Worm (Caenorhabditis elegans) whole organism, young adult: ENCODE measurements around the gene rrf-3.

Experiments used
- B0336.3 ChIP-seq: fragments of 200-800 bp; sonication (Bioruptor generic); IDR thresholded peaks from 2 replicates; pipeline ENCODE4 v1.3.6; 2022; ENCODE audit warnings: missing genetic modification characterization, missing compliant biosample characterization
- C17E4.6 ChIP-seq: fragments of 200-800 bp; sonication (Bioruptor generic); IDR thresholded peaks from 2 replicates; pipeline ENCODE4 v1.3.6; 2022; ENCODE audit warnings: missing genetic modification reagents, missing genetic modification characterization, missing compliant biosample characterization
- F23B12.7 ChIP-seq: sonication (generic microtip); optimal IDR thresholded peaks from 2 replicates; lab custom pipeline; 2017; ENCODE audit warnings: missing genetic modification characterization, mild to moderate bottlenecking, missing compliant biosample characterization, antibody characterized with exemption, moderate library complexity; ENCODE audit not compliant: insufficient read depth
- F33H1.4 ChIP-seq: fragments of 200-800 bp; sonication (Bioruptor generic); IDR thresholded peaks from 2 replicates; pipeline ENCODE4 v1.3.6; 2022; ENCODE audit warnings: missing genetic modification reagents, missing genetic modification characterization, missing compliant biosample characterization
- F37B4.10 ChIP-seq: fragments of 200-800 bp; sonication (Bioruptor generic); IDR thresholded peaks from 2 replicates; pipeline ENCODE4 v1.3.6; 2022; ENCODE audit warnings: missing genetic modification characterization, missing compliant biosample characterization
- K12H6.12 ChIP-seq: fragments of 200-800 bp; sonication (Bioruptor generic); optimal IDR thresholded peaks from 2 replicates; lab custom pipeline; 2018; ENCODE audit warnings: mild to moderate bottlenecking, missing genetic modification characterization, missing compliant biosample characterization
- T26A5.8 ChIP-seq: sonication (generic microtip); optimal IDR thresholded peaks from 2 replicates; lab custom pipeline; 2016; ENCODE audit warnings: missing genetic modification characterization, missing compliant biosample characterization
- bed-2 ChIP-seq: fragments of 200-800 bp; sonication (Bioruptor generic); IDR thresholded peaks from 2 replicates; pipeline ENCODE4 v1.3.6; 2022; ENCODE audit warnings: missing genetic modification reagents, missing genetic modification characterization, missing compliant biosample characterization
- cebp-2 ChIP-seq: fragments of 200-800 bp; sonication (Bioruptor generic); IDR thresholded peaks from 2 replicates; pipeline ENCODE4 v1.3.6; 2022; ENCODE audit warnings: missing genetic modification characterization, missing compliant biosample characterization
- die-1 ChIP-seq: sonication (generic microtip); optimal IDR thresholded peaks from 2 replicates; lab custom pipeline; 2016; ENCODE audit warnings: missing genotype, mild to moderate bottlenecking, missing genetic modification characterization, missing compliant biosample characterization
- dpff-1 ChIP-seq: sonication (generic microtip); optimal IDR thresholded peaks from 2 replicates; lab custom pipeline; 2017; ENCODE audit warnings: mild to moderate bottlenecking, missing genetic modification characterization, missing compliant biosample characterization
- dpl-1 ChIP-seq: fragments of 150-350 bp; optimal IDR thresholded peaks from 2 replicates; lab custom pipeline; 2014; ENCODE audit warnings: missing biosample characterization, missing genetic modification reagents, missing genetic modification characterization
- efl-1 ChIP-seq: fragments of 150-350 bp; optimal IDR thresholded peaks from 2 replicates; lab custom pipeline; 2014; ENCODE audit warnings: missing biosample characterization, missing genetic modification reagents, missing genetic modification characterization
- egl-18 ChIP-seq: fragments of 200-800 bp; sonication (Bioruptor generic); IDR thresholded peaks from 2 replicates; pipeline ENCODE4 v1.3.6; 2022; ENCODE audit warnings: missing genetic modification reagents, missing genetic modification characterization, missing compliant biosample characterization
- egrh-3 ChIP-seq: fragments of 200-800 bp; sonication (Bioruptor generic); IDR thresholded peaks from 2 replicates; pipeline ENCODE4 v1.3.6; 2022; ENCODE audit warnings: missing genetic modification reagents, missing genetic modification characterization, missing compliant biosample characterization
- ekl-4 ChIP-seq: fragments of 200-800 bp; sonication (Bioruptor generic); IDR thresholded peaks from 2 replicates; pipeline ENCODE4 v1.3.6; 2022; ENCODE audit warnings: missing genetic modification reagents, missing genetic modification characterization, missing compliant biosample characterization
- gei-17 ChIP-seq: fragments of 200-800 bp; sonication (Bioruptor generic); optimal IDR thresholded peaks from 2 replicates; lab custom pipeline; 2018; ENCODE audit warnings: mild to moderate bottlenecking, missing genetic modification characterization, missing compliant biosample characterization
- hlh-12 ChIP-seq: sonication (generic microtip); optimal IDR thresholded peaks from 2 replicates; lab custom pipeline; 2016; ENCODE audit warnings: missing genetic modification characterization, missing compliant biosample characterization
- hlh-26 ChIP-seq: fragments of 200-800 bp; sonication (Bioruptor generic); conservative IDR thresholded peaks from 2 replicates; pipeline ENCODE4 v1.3.6; 2022; ENCODE audit warnings: missing genetic modification reagents, missing genetic modification characterization, missing compliant biosample characterization
- hmg-1.2 ChIP-seq: fragments of 200-800 bp; sonication (Bioruptor generic); IDR thresholded peaks from 2 replicates; pipeline ENCODE4 v1.3.6; 2022; ENCODE audit warnings: missing genetic modification reagents, missing genetic modification characterization, missing compliant biosample characterization
- hmg-20 ChIP-seq: fragments of 200-800 bp; sonication (Bioruptor generic); IDR thresholded peaks from 2 replicates; pipeline ENCODE4 v1.3.6; 2022; ENCODE audit warnings: missing genetic modification reagents, missing genetic modification characterization, missing compliant biosample characterization
- lin-40 ChIP-seq: sonication (generic microtip); optimal IDR thresholded peaks from 2 replicates; lab custom pipeline; 2016; ENCODE audit warnings: missing genetic modification characterization, mild to moderate bottlenecking, missing compliant biosample characterization, missing genotype, missing genetic modification reagents
- madf-3 ChIP-seq: fragments of 200-800 bp; sonication (Bioruptor generic); IDR thresholded peaks from 2 replicates; pipeline ENCODE4 v1.3.6; 2022; ENCODE audit warnings: missing genetic modification reagents, missing genetic modification characterization, missing compliant biosample characterization
- mcd-1 ChIP-seq: fragments of 200-800 bp; sonication (Bioruptor generic); IDR thresholded peaks from 2 replicates; pipeline ENCODE4 v1.3.6; 2022; ENCODE audit warnings: missing genetic modification reagents, missing genetic modification characterization, missing compliant biosample characterization
- mel-28 ChIP-seq: sonication (generic microtip); optimal IDR thresholded peaks from 2 replicates; lab custom pipeline; 2016; ENCODE audit warnings: borderline replicate concordance, mild to moderate bottlenecking, missing genetic modification characterization, missing compliant biosample characterization
- nhr-27 ChIP-seq: fragments of 200-800 bp; sonication (Bioruptor generic); optimal IDR thresholded peaks from 2 replicates; lab custom pipeline; 2018; ENCODE audit warnings: mild to moderate bottlenecking, missing genetic modification characterization, moderate library complexity, missing compliant biosample characterization
- nhr-90 ChIP-seq: sonication (generic microtip); optimal IDR thresholded peaks from 2 replicates; lab custom pipeline; 2016; ENCODE audit warnings: missing genotype, mild to moderate bottlenecking, missing genetic modification characterization, missing compliant biosample characterization
- rec-8 ChIP-seq, 2 experiments: sonication (generic microtip); optimal IDR thresholded peaks; 2 replicates each; lab custom pipeline; 2016; ENCODE audit warnings: mild to moderate bottlenecking in 2 of 2, missing genetic modification characterization in 2 of 2, missing genetic modification reagents in 2 of 2, missing genotype in 2 of 2, missing biosample characterization in 1 of 2, missing compliant biosample characterization in 1 of 2, moderate library complexity in 1 of 2
- snpc-4 ChIP-seq, 5 experiments: fragments of 150-350 bp in 1 of 5; sonication (generic microtip) in 4 of 5; optimal IDR thresholded peaks; 2 replicates each; lab custom pipeline; 2014 to 2018; ENCODE audit warnings: missing genetic modification characterization in 5 of 5, missing biosample characterization in 3 of 5, antibody characterized with exemption in 2 of 5, mild to moderate bottlenecking in 2 of 5, missing compliant biosample characterization in 2 of 5, missing genotype in 2 of 5, moderate library complexity in 2 of 5, missing genetic modification reagents in 1 of 5
- somi-1 ChIP-seq: fragments of 200-800 bp; sonication (Bioruptor generic); optimal IDR thresholded peaks from 2 replicates; lab custom pipeline; 2018; ENCODE audit warnings: mild to moderate bottlenecking, missing genetic modification characterization, missing compliant biosample characterization
- tbx-9 ChIP-seq: sonication (generic microtip); optimal IDR thresholded peaks from 2 replicates; lab custom pipeline; 2016; ENCODE audit warnings: borderline replicate concordance, missing genetic modification characterization, inconsistent platforms, missing compliant biosample characterization
- unc-62 ChIP-seq: fragments of 150-350 bp; optimal IDR thresholded peaks from 2 replicates; lab custom pipeline; 2014; ENCODE audit warnings: missing biosample characterization, missing genetic modification reagents, missing genetic modification characterization
- zfh-2 ChIP-seq: fragments of 200-800 bp; sonication (Bioruptor generic); conservative IDR thresholded peaks from 2 replicates; pipeline ENCODE4 v1.3.6; 2022; ENCODE audit warnings: missing genetic modification reagents, missing genetic modification characterization, missing compliant biosample characterization
- ztf-18 ChIP-seq: sonication (generic microtip); optimal IDR thresholded peaks from 2 replicates; lab custom pipeline; 2016; ENCODE audit warnings: missing genotype, mild to moderate bottlenecking, missing genetic modification characterization, missing compliant biosample characterization
- ztf-25 ChIP-seq: fragments of 200-800 bp; sonication (Bioruptor generic); IDR thresholded peaks from 2 replicates; pipeline ENCODE4 v1.3.6; 2022; ENCODE audit warnings: missing genetic modification reagents, missing genetic modification characterization, missing compliant biosample characterization
- ztf-26 ChIP-seq: sonication (generic microtip); optimal IDR thresholded peaks from 2 replicates; lab custom pipeline; 2017; ENCODE audit warnings: missing genetic modification characterization, missing compliant biosample characterization

The rrf-3 gene

DNA sequence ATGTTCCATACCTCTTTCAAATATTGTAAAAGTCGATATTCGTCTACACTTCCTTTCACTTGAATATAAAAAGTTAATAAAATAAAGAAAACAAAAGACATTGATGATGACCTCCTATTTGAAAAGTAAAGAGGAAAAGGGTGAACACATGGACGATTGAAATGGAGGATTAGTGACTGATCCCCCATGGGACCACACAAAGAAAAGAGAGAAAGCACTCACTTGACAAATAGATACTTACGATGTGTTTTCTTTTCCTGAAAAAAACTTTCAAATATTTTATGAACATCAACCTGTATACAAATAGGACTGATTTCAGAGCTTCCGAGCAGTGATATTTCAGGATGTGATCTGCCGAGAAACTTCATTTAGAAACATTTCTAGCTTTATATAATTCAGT lies 14.8 kb downstream of the rrf-3 start, which contains the start of gene acr-14:
acr-14 (minus strand) TSS at position 101 of the 400 bp plus-strand sequence.
- TF ChIP-seq egl-18 = no peak
- TF ChIP-seq mel-28 (tag; lab: Kevin White, UChicago) = no peak
- TF ChIP-seq madf-3 (GFP tag; lab: Robert Waterston, UW) = no peak
- TF ChIP-seq tbx-9 (tag; lab: Kevin White, UChicago) = no peak
- TF ChIP-seq nhr-27 (tag; lab: Kevin White, UChicago) = no peak
- no peak for TF ChIP-seq ztf-18 (tag; lab: Kevin White, UChicago)
- TF ChIP-seq B0336.3 (GFP tag; lab: Robert Waterston, UW) = no peak
- no peak for TF ChIP-seq hmg-1.2 (GFP tag; lab: Robert Waterston, UW)
- TF ChIP-seq F37B4.10 = no peak
- TF ChIP-seq egrh-3 = no peak
- TF ChIP-seq rec-8 (tag; optimal IDR thresholded peaks at IDR 0.05; lab: Kevin White, UChicago) = no peak
- no peak for TF ChIP-seq C17E4.6
- no peak for TF ChIP-seq bed-2 (GFP tag; lab: Robert Waterston, UW)
- TF ChIP-seq T26A5.8 = no peak

DNA sequence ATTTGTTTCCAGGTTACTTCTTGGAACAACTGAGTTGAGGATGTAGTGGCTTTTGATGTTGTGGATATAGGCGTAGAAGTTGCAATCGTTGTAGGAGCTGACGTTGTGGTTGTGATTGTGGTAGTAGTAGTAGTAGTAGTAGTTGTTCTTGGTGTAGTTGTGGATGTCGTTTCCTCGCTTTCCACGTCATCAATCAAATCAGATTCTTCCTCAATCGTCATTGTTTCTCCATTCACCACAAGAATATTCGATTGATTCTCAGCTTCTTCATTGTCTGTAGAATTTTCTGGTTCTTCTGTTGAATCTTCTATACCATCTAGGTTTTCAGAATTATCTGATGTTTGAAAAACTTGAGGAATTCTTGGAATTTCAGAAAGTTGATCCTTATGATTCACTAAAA lies 16.3 kb downstream of the rrf-3 start:
- TF ChIP-seq lin-40 (tag; lab: Kevin White, UChicago) = no peak
- no peak for TF ChIP-seq die-1 (tag; lab: Kevin White, UChicago)
- TF ChIP-seq gei-17 (GFP tag; lab: Kevin White, UChicago) = no peak
- no peak for TF ChIP-seq cebp-2
- no peak for TF ChIP-seq K12H6.12 (tag; lab: Kevin White, UChicago)
- no peak for TF ChIP-seq ztf-25 (GFP tag; lab: Robert Waterston, UW)
- TF ChIP-seq zfh-2 (GFP tag; lab: Robert Waterston, UW) = no peak
- TF ChIP-seq snpc-4 (GFP tag; optimal IDR thresholded peaks at IDR 0.05; lab: Kevin White, UChicago) = no peak
- no peak for TF ChIP-seq snpc-4 (tag; optimal IDR thresholded peaks at IDR 0.05; lab: Kevin White, UChicago)
- no peak for TF ChIP-seq F23B12.7 (tag; lab: Kevin White, UChicago)
- TF ChIP-seq F33H1.4 = no peak
- TF ChIP-seq somi-1 = no peak
- TF ChIP-seq mcd-1 = no peak
- no peak for TF ChIP-seq C17E4.6
- no peak for TF ChIP-seq hlh-12 (tag; lab: Kevin White, UChicago)
- no peak for TF ChIP-seq hmg-20 (GFP tag; lab: Robert Waterston, UW)
- TF ChIP-seq nhr-90 (tag; lab: Kevin White, UChicago) = no peak
- TF ChIP-seq hlh-26 (GFP tag; lab: Robert Waterston, UW) = no peak
- no peak for TF ChIP-seq ekl-4 (GFP tag; lab: Robert Waterston, UW)
- TF ChIP-seq ztf-26 = no peak
- TF ChIP-seq efl-1 (GFP tag; lab: Kevin White, UChicago) = no peak

DNA sequence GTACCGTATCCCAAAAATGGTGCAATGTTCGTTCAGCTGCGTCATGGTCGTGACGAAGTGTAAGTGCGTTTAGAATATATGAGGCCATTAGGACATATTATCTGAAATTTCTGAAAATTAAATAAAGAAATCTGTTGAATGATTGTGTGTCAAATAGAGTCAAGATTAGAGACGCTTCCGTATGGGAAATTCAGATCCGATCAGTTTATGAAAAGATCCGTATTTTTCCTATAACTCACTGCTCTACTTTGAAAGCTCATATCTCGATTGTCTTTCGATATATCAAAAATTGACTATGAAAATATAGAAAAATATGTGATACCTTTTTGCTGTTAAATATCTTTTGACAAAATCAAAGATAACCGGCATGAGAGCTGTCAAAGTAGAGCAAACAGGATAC lies 18.0 kb downstream of the rrf-3 start, which contains the start of gene T05C12.4:
T05C12.4 (minus strand) TSS at position 101 of the 400 bp plus-strand sequence.
- TF ChIP-seq unc-62 (GFP tag; lab: Kevin White, UChicago) = no peak
- TF ChIP-seq dpff-1 (tag; lab: Kevin White, UChicago) = no peak
- no peak for TF ChIP-seq dpl-1 (GFP tag; lab: Kevin White, UChicago)
